Fruit fly (Drosophila melanogaster): ENCODE measurements around the gene Mat89Ba.

dm6 chr3R:16273503-16274131 is 1.4 kb upstream of the Mat89Ba start:
- TF ChIP-seq Dfd (GFP tag; optimal IDR thresholded peaks at IDR 0.05) (no peak), br (GFP tag; optimal IDR thresholded peaks at IDR 0.05) (no peak), psq (GFP tag; optimal IDR thresholded peaks at IDR 0.05) (no peak)
